Worm (Caenorhabditis elegans) whole organism, L4/young adult: ENCODE results near the gene F49F1.7.
"Not testable (repeated sequence)": the region's sequence is repeated elsewhere in the genome, so short reads cannot be mapped to it uniquely, and the experiment has no call there.

Experiments
- W03F9.2 ChIP-seq: fragments of 150-350 bp; optimal IDR thresholded peaks from 2 replicates; lab custom pipeline; 2014; ENCODE audit warnings: missing biosample characterization, missing genetic modification characterization
- dao-5 ChIP-seq: sonication (generic microtip); optimal IDR thresholded peaks from 2 replicates; lab custom pipeline; 2016; ENCODE audit warnings: missing genotype, missing genetic modification characterization, moderate library complexity, missing compliant biosample characterization
- him-1 ChIP-seq: sonication (generic microtip); optimal IDR thresholded peaks from 2 replicates; lab custom pipeline; 2016; ENCODE audit warnings: missing genotype, missing genetic modification reagents, missing genetic modification characterization, missing compliant biosample characterization

F49F1.7 gene

DNA sequence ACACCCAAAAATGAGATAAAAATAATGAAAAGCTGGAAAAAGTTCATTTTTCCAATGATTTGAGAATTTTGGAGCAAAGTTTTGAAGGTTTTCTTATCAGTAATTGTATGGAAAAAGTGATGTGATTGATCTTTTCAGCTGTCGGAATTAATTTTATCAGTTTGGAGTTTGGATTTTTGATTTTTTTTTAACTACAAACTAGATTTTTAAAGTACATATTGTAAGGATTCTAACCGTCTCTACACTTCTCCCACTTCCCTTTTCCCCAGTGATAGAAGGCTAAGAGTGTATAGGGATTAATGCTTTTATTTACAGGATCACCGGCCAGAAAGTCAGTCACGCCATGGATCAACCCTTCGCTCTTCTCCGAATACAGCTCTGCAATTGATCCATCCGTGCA lies at the start of gene F49F1.7:
Gene F49F1.7, minus strand, starts transcription at position 101 of the 400 bp plus-strand sequence.
- TF ChIP-seq W03F9.2, dao-5, him-1 (tag; lab: Kevin White, UChicago): not testable (repeated sequence)

DNA sequence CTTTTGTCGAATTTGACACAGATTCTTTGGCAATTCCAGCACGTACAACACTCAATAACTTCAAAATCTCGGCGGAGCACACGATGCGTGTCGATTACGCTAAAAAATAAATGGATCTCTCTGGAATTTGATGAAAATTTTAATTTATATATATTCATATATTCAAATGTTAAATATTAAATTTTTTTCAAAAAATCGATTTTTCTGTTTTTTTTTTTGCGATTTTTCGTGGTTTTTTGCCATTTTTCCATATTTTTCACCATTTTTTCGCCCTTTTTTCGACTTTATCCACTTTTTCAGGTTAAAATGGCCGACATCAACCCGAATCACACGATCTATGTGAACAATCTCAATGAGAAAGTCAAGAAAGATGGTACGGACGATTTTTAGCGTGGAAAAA lies 48.2 kb upstream of the F49F1.7 start, which contains the start of gene rnp-3:
Gene rnp-3, plus strand, starts transcription at position 301 of the 400 bp plus-strand sequence.
- TF ChIP-seq him-1 (tag; lab: Kevin White, UChicago), result no peak
- TF ChIP-seq dao-5 (tag; lab: Kevin White, UChicago), result no peak
- no peak for TF ChIP-seq W03F9.2 (tag; lab: Kevin White, UChicago)

ce11 chrIV:4172242-4172641 lies 46.7 kb upstream of the F49F1.7 start:
- TF ChIP-seq him-1 (tag; lab: Kevin White, UChicago) (no peak), dao-5 (tag; lab: Kevin White, UChicago) (no peak), W03F9.2 (tag; lab: Kevin White, UChicago) (no peak)

DNA sequence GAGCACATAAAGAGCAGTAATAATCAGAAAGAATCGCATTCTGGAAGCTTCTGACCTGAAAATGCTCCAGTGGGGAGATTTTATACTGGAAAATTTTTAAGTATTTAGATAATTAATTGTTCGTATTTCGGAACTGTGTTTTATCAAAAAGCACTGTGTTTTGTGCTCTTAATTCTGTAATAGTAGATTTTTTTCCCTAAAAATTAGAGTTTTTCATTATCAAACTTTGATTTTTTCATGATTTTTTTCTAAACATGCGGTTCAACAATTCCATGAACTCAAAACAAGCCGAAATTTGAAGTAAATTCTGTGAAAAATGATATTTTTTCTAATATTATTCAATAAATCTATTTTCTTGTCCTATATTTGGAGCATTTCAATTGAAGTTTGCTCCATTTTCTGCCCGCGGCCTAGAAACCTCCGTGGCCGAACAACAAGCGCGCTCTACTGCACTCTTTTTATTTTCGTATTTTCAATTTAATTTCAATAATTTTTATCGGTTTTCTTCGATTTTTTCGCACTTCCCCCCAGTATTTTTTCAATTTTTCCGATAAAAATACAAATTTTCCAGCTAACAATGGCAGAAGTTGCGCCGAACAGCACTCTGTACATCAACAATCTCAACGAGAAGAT lies 46.1 kb upstream of the F49F1.7 start, which contains the start of the genes K08D10.13 and rnp-2:
Gene K08D10.13, minus strand, starts transcription at position 51 of the 633 bp plus-strand sequence.
Gene rnp-2, plus strand, starts transcription at position 546 of the 633 bp plus-strand sequence.
- TF ChIP-seq W03F9.2 (tag; lab: Kevin White, UChicago) (peak; percentile 64), him-1 (tag; lab: Kevin White, UChicago) (no peak), dao-5 (tag; lab: Kevin White, UChicago) (no peak)

ce11 chrIV:4167296-4167695 lies 41.7 kb upstream of the F49F1.7 start:
- TF ChIP-seq him-1 (tag; lab: Kevin White, UChicago) (no peak), W03F9.2 (tag; lab: Kevin White, UChicago) (no peak), dao-5 (tag; lab: Kevin White, UChicago) (no peak)

- no peak for TF ChIP-seq him-1 (tag; lab: Kevin White, UChicago)
- no peak for TF ChIP-seq W03F9.2 (tag; lab: Kevin White, UChicago)
- TF ChIP-seq dao-5 (tag; lab: Kevin White, UChicago), result no peak
These were observed 38.8 kb upstream of the F49F1.7 start, which contains the start of gene scrm-8 for ce11 chrIV:4164392-4164791. Gene scrm-8 (plus strand): TSS chrIV:4164692.

ce11 chrIV:4162121-4162520 lies 36.6 kb upstream of the F49F1.7 start, which contains the start of gene scrm-5:
Gene scrm-5 (plus strand): TSS chrIV:4162421.
- TF ChIP-seq him-1 (tag; lab: Kevin White, UChicago), result no peak
- no peak for TF ChIP-seq dao-5 (tag; lab: Kevin White, UChicago)
- TF ChIP-seq W03F9.2 (tag; lab: Kevin White, UChicago), result no peak

DNA sequence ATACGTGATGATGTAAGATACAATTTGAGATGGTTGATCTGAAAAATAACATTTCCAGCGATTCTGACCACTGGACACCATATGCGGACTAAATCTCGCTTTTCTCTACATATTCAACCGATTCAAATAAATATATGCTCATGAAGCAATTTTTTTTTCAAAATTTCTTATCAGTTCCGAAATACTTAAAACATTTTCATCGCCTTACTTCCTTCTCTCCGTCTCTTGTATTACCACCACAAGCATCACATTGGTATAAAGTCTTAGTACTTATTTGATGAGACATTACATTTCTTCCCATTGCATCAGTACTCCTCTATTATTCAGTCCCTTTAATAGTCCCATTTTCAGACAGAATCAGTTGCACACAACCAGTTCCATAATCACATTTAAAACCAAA lies 29.1 kb upstream of the F49F1.7 start, which contains the start of gene K08D10.14:
Gene K08D10.14, plus strand, starts transcription at position 301 of the 400 bp plus-strand sequence.
- TF ChIP-seq dao-5 (tag; lab: Kevin White, UChicago) (no peak), him-1 (tag; lab: Kevin White, UChicago) (no peak), W03F9.2 (tag; lab: Kevin White, UChicago) (no peak)

- no peak for TF ChIP-seq him-1 (tag; lab: Kevin White, UChicago)
- TF ChIP-seq dao-5 (tag; lab: Kevin White, UChicago), result no peak
- TF ChIP-seq W03F9.2 (tag; lab: Kevin White, UChicago), result no peak
These were observed 26.6 kb upstream of the F49F1.7 start, which contains the start of the genes K08D10.10 and R07C12.1 for ce11 chrIV:4152143-4152542. Gene K08D10.10 (plus strand): TSS chrIV:4152235. Gene R07C12.1 (plus strand): TSS chrIV:4152456.

DNA sequence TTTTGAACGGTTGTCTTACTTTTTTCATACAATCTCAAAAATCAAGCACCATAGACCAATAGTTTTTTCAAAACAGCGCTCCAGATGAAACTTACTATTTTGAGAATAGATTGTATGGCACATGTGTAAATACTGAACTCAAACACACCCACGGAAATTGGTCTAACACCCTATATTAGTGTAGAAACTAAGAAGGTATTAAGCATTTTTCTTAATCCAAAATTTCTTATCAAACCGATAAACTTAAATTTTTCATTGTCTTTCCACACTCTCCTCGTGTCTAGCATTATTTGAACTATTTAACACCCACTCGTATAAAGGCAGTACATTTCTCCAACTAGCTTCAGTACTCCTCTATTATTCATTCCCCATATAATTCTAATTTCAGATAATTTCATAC lies 24.6 kb upstream of the F49F1.7 start:
- TF ChIP-seq dao-5 (tag; lab: Kevin White, UChicago) (no peak), W03F9.2 (tag; lab: Kevin White, UChicago) (no peak), him-1 (tag; lab: Kevin White, UChicago) (no peak)

DNA sequence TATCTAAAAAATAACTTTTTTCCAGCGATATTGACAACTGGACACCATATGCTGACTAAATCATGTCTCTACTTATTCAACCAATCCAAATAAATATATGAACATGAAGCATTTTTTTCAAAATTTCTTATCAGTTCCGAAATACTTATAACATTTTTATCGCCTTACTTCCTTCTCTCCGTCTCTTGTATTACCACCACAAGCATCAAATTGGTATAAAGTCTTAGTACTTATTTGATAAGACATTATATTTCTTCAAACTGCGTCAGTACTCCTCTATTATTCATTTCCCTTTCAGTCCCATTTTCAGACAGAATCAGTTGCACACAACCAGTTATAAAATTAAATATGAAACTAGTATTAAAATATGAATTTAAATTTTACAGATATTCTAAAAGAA lies 22.3 kb upstream of the F49F1.7 start:
- TF ChIP-seq W03F9.2 (tag; lab: Kevin White, UChicago), result no peak
- no peak for TF ChIP-seq him-1 (tag; lab: Kevin White, UChicago)
- no peak for TF ChIP-seq dao-5 (tag; lab: Kevin White, UChicago)

DNA sequence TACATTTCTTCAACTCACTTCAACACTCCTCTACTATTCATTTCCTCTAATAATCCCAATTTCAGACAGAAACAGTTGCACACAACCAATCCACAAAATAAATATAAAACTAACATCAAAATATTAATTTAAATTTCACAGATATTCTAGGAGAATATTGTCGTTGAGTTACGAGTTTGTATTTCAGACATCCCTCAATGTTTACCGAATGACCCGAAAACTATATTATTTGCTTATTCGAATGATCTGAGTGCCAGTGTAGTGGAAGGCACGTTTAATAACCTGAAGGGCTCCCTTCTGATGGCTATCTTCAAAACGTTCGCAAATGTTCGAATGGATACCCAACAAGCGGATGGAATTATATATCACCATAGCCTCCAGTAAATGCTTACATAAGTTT lies 19.2 kb upstream of the F49F1.7 start, which contains the start of gene R07C12.3:
Gene R07C12.3, plus strand, starts transcription at position 301 of the 400 bp plus-strand sequence.
- TF ChIP-seq him-1 (tag; lab: Kevin White, UChicago) (no peak), W03F9.2 (tag; lab: Kevin White, UChicago) (no peak), dao-5 (tag; lab: Kevin White, UChicago) (no peak)

DNA sequence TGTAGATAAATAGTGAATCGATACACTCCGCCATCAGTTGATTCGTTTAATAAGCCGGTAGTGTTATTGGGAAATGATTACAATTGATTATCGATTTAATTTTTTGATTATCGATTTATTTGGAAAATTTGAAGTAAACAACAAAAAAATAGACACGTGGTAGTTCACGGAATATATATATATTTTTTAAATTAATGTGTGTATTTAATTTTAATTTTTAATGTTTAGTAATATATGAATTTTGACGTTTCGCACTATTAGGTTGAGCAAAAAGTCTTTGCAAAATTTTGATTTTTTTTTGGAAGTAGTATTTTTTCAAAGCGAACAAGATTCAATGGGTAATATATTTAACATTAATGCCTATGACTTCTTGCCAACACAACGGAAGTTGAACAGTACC lies 17.4 kb upstream of the F49F1.7 start, which contains the start of gene F49F1.12:
Gene F49F1.12, minus strand, starts transcription at position 101 of the 400 bp plus-strand sequence.
- TF ChIP-seq him-1, W03F9.2, dao-5 (tag; lab: Kevin White, UChicago): not testable (repeated sequence)
